Fruit fly (Drosophila melanogaster): ENCODE measurements around the gene CG6321.

CG6321 gene

dm6 chr3L:11103773-11104172 is 42.7 kb upstream of the CG6321 start, which contains the start of gene CG32071:
TSS of gene CG32071 (minus strand) at chr3L:11103873.
- no peak for TF ChIP-seq GATAd (GFP tag; optimal IDR thresholded peaks at IDR 0.05)
- TF ChIP-seq sv (GFP tag; optimal IDR thresholded peaks at IDR 0.05): no peak
- TF ChIP-seq HLH106 (tag; optimal IDR thresholded peaks at IDR 0.05): no peak
- TF ChIP-seq ey (GFP tag; optimal IDR thresholded peaks at IDR 0.05): no peak
- TF ChIP-seq rgr (GFP tag; optimal IDR thresholded peaks at IDR 0.05): no peak
- no peak for TF ChIP-seq usp (GFP tag; optimal IDR thresholded peaks at IDR 0.05)
- TF ChIP-seq Abd-B (GFP tag; optimal IDR thresholded peaks at IDR 0.05): no peak
- no peak for TF ChIP-seq h (GFP tag; optimal IDR thresholded peaks at IDR 0.05)
- TF ChIP-seq dsf (GFP tag; optimal IDR thresholded peaks at IDR 0.05; ENCODE audit: borderline replicate concordance): no peak
- no peak for TF ChIP-seq Myc (optimal IDR thresholded peaks at IDR 0.05)
- TF ChIP-seq br (GFP tag; optimal IDR thresholded peaks at IDR 0.05): no peak
- no peak for TF ChIP-seq dl (GFP tag; optimal IDR thresholded peaks at IDR 0.05; ENCODE audit: insufficient read depth in 1 of 2, partially characterized antibody in 2 of 2)
- TF ChIP-seq dmrt93B (GFP tag; optimal IDR thresholded peaks at IDR 0.05): no peak
- TF ChIP-seq Dif (GFP tag; optimal IDR thresholded peaks at IDR 0.05; ENCODE audit: partially characterized antibody): no peak
- no peak for TF ChIP-seq Sp1 (GFP tag; optimal IDR thresholded peaks at IDR 0.05)
- TF ChIP-seq Rel (GFP tag; optimal IDR thresholded peaks at IDR 0.05): no peak
- TF ChIP-seq Rel (tag; optimal IDR thresholded peaks at IDR 0.05): no peak
- no peak for TF ChIP-seq Hr83 (GFP tag; optimal IDR thresholded peaks at IDR 0.05; ENCODE audit: poor library complexity, severe bottlenecking)
- TF ChIP-seq Mio (GFP tag; optimal IDR thresholded peaks at IDR 0.05): no peak

- TF ChIP-seq CG9705 (GFP tag; optimal IDR thresholded peaks at IDR 0.05): no peak
- no peak for TF ChIP-seq CG32264 (GFP tag; optimal IDR thresholded peaks at IDR 0.05)
- TF ChIP-seq HLH106 (tag; optimal IDR thresholded peaks at IDR 0.05): no peak
- TF ChIP-seq dl (GFP tag; optimal IDR thresholded peaks at IDR 0.05; ENCODE audit: insufficient read depth in 1 of 2, partially characterized antibody in 2 of 2): no peak
- TF ChIP-seq Mio (GFP tag; optimal IDR thresholded peaks at IDR 0.05): no peak
- TF ChIP-seq brk (GFP tag; optimal IDR thresholded peaks at IDR 0.05): no peak
- no peak for TF ChIP-seq Myc (optimal IDR thresholded peaks at IDR 0.05)
- no peak for TF ChIP-seq jim (GFP tag; optimal IDR thresholded peaks at IDR 0.05)
- TF ChIP-seq Hr78 (GFP tag; optimal IDR thresholded peaks at IDR 0.05): no peak
- no peak for TF ChIP-seq Abd-B (GFP tag; optimal IDR thresholded peaks at IDR 0.05)
Measured at dm6 chr3L:11102930-11103329, 41.9 kb upstream of the CG6321 start, which contains the start of gene Elo68alpha. TSS of gene Elo68alpha (minus strand) at chr3L:11103030.

- TF ChIP-seq Jra (GFP tag; optimal IDR thresholded peaks at IDR 0.05) (no peak), Sp1 (GFP tag; optimal IDR thresholded peaks at IDR 0.05) (no peak), dl (GFP tag; optimal IDR thresholded peaks at IDR 0.05; ENCODE audit: insufficient read depth in 1 of 2, partially characterized antibody in 2 of 2) (no peak), lola (GFP tag; optimal IDR thresholded peaks at IDR 0.05) (no peak), OdsH (GFP tag; optimal IDR thresholded peaks at IDR 0.05) (no peak), Mio (GFP tag; optimal IDR thresholded peaks at IDR 0.05) (no peak), tai (GFP tag; optimal IDR thresholded peaks at IDR 0.05) (no peak), jim (GFP tag; optimal IDR thresholded peaks at IDR 0.05) (no peak), Hnf4 (GFP tag; optimal IDR thresholded peaks at IDR 0.05) (no peak), Hr78 (GFP tag; optimal IDR thresholded peaks at IDR 0.05) (no peak), Dif (GFP tag; optimal IDR thresholded peaks at IDR 0.05; ENCODE audit: partially characterized antibody) (no peak), Dfd (GFP tag; optimal IDR thresholded peaks at IDR 0.05) (no peak), sv (GFP tag; optimal IDR thresholded peaks at IDR 0.05) (no peak), Rel (GFP tag; optimal IDR thresholded peaks at IDR 0.05) (no peak), Rel (tag; optimal IDR thresholded peaks at IDR 0.05) (no peak), CrebA (GFP tag; optimal IDR thresholded peaks at IDR 0.05; ENCODE audit: borderline replicate concordance) (no peak), CG32264 (GFP tag; optimal IDR thresholded peaks at IDR 0.05) (no peak), rgr (GFP tag; optimal IDR thresholded peaks at IDR 0.05) (no peak), fru (GFP tag; optimal IDR thresholded peaks at IDR 0.05) (no peak), Abd-B (GFP tag; optimal IDR thresholded peaks at IDR 0.05) (no peak), dsf (GFP tag; optimal IDR thresholded peaks at IDR 0.05; ENCODE audit: borderline replicate concordance) (no peak)
Measured at dm6 chr3L:11101598-11101997, 40.6 kb upstream of the CG6321 start, which contains the start of gene Elo68beta. TSS of gene Elo68beta (minus strand) at chr3L:11101698.

dm6 chr3L:11097982-11098663 is 37.1 kb upstream of the CG6321 start, which contains the start of the genes Irbp18 and APP-BP1:
TSS of gene Irbp18 (minus strand) at chr3L:11098186.
TSS of gene APP-BP1 (plus strand) at chr3L:11098412.
- TF ChIP-seq Hnf4 (GFP tag; optimal IDR thresholded peaks at IDR 0.05) (peak; percentile 92), woc (GFP tag; optimal IDR thresholded peaks at IDR 0.05) (peak; percentile 89), tai (GFP tag; optimal IDR thresholded peaks at IDR 0.05) (peak; percentile 93), Hr78 (GFP tag; optimal IDR thresholded peaks at IDR 0.05) (no peak), Dif (GFP tag; optimal IDR thresholded peaks at IDR 0.05; ENCODE audit: partially characterized antibody) (no peak), ey (GFP tag; optimal IDR thresholded peaks at IDR 0.05) (peak; percentile 95), foxo (GFP tag; optimal IDR thresholded peaks at IDR 0.05) (peak; percentile 79 to 96), jim (GFP tag; optimal IDR thresholded peaks at IDR 0.05) (no peak), brk (GFP tag; optimal IDR thresholded peaks at IDR 0.05) (peak; percentile 88), pan (optimal IDR thresholded peaks at IDR 0.05) (no peak), dl (GFP tag; optimal IDR thresholded peaks at IDR 0.05; ENCODE audit: insufficient read depth in 1 of 2, partially characterized antibody in 2 of 2) (no peak), CG9705 (GFP tag; optimal IDR thresholded peaks at IDR 0.05) (peak; percentile 85), lola (GFP tag; optimal IDR thresholded peaks at IDR 0.05) (no peak), sv (GFP tag; optimal IDR thresholded peaks at IDR 0.05) (peak; percentile 97), h (GFP tag; optimal IDR thresholded peaks at IDR 0.05) (peak; percentile 96), Jra (GFP tag; optimal IDR thresholded peaks at IDR 0.05) (peak; percentile 93), Rel (GFP tag; optimal IDR thresholded peaks at IDR 0.05) (peak; percentile 70), Rel (tag; optimal IDR thresholded peaks at IDR 0.05) (peak; percentile 71), psq (GFP tag; optimal IDR thresholded peaks at IDR 0.05) (peak; percentile 91), Mio (GFP tag; optimal IDR thresholded peaks at IDR 0.05) (peak; percentile 39), fru (GFP tag; optimal IDR thresholded peaks at IDR 0.05) (peak; percentile 96), rgr (GFP tag; optimal IDR thresholded peaks at IDR 0.05) (peak; percentile 95), HLH106 (tag; optimal IDR thresholded peaks at IDR 0.05) (peak; percentile 92), Vsx2 (GFP tag; optimal IDR thresholded peaks at IDR 0.05; ENCODE audit: partially characterized antibody) (no peak), CG32264 (GFP tag; optimal IDR thresholded peaks at IDR 0.05) (peak; percentile 88), N (GFP tag; optimal IDR thresholded peaks at IDR 0.05) (no peak), Myc (optimal IDR thresholded peaks at IDR 0.05) (peak; percentile 47)
